Worm (Caenorhabditis elegans) whole organism, young adult: ENCODE data around the gene rab-6.1.

ENCODE experiments used
- ama-1 ChIP-seq, 3 experiments: fragments of 150-350 bp in 1 of 3; sonication (generic microtip) in 2 of 3; optimal IDR thresholded peaks; 2 replicates each; lab custom pipeline; 2014 to 2018; ENCODE audit warnings: missing biosample characterization in 2 of 3, missing genetic modification characterization in 2 of 3, missing genetic modification reagents in 2 of 3
- attf-6 ChIP-seq: fragments of 200-800 bp; sonication (Bioruptor generic); IDR thresholded peaks from 2 replicates; pipeline ENCODE4 v1.3.6; 2022; ENCODE audit warnings: missing genetic modification reagents, missing genetic modification characterization, missing compliant biosample characterization

DNA sequence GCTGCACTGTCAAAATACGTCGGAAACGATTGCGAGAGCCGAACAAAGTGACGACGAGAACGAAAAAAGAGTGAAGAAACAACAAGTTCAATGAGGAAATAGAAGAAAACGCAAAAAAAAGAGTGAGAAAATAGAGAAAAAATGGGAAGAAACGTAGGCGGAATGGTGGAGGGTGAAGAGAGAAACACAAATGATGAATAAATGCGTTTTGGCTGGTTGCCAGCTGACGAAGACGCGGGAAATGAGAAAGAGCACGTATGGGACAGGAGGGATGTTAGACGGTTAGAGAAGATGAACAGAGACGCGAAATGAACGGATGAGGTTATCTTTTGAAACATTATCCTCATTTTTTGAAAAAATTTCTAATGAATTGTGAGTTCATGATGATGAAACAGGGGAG lies 20.8 kb downstream of the rab-6.1 start:
- TF ChIP-seq ama-1 (optimal IDR thresholded peaks at IDR 0.05; lab: Kevin White, UChicago) (no peak), ama-1 (GFP tag; optimal IDR thresholded peaks at IDR 0.05; lab: Kevin White, UChicago) (no peak), attf-6 (no peak)
